Worm (Caenorhabditis elegans): Measurements from ENCODE around the gene hpo-25.

- TF ChIP-seq ama-1 (optimal IDR thresholded peaks at IDR 0.05) (no peak), lin-15B (tag; optimal IDR thresholded peaks at IDR 0.05) (no peak), fkh-2 (tag; optimal IDR thresholded peaks at IDR 0.05) (no peak), fkh-10 (GFP tag; optimal IDR thresholded peaks at IDR 0.05) (no peak), snpc-4 (tag; optimal IDR thresholded peaks at IDR 0.05) (no peak)
Observed at ce11 chrII:2411555-2411954, 42.5 kb downstream of the hpo-25 start.
